Fruit fly (Drosophila melanogaster) whole organism, adult: ENCODE measurements around the gene CG5399.

Experiments used
- CG14711 ChIP-seq: fragments of 200-800 bp; sonication (Bioruptor generic); optimal IDR thresholded peaks from 2 replicates; lab custom pipeline; 2018; ENCODE audit warnings: missing biosample characterization, mild to moderate bottlenecking, missing genetic modification characterization, moderate library complexity
- kay ChIP-seq: fragments of 200-800 bp; sonication (Bioruptor generic); peaks from one replicate; lab custom pipeline; 2016; ENCODE audit warnings: missing biosample characterization, missing genetic modification characterization, borderline replicate concordance

DNA sequence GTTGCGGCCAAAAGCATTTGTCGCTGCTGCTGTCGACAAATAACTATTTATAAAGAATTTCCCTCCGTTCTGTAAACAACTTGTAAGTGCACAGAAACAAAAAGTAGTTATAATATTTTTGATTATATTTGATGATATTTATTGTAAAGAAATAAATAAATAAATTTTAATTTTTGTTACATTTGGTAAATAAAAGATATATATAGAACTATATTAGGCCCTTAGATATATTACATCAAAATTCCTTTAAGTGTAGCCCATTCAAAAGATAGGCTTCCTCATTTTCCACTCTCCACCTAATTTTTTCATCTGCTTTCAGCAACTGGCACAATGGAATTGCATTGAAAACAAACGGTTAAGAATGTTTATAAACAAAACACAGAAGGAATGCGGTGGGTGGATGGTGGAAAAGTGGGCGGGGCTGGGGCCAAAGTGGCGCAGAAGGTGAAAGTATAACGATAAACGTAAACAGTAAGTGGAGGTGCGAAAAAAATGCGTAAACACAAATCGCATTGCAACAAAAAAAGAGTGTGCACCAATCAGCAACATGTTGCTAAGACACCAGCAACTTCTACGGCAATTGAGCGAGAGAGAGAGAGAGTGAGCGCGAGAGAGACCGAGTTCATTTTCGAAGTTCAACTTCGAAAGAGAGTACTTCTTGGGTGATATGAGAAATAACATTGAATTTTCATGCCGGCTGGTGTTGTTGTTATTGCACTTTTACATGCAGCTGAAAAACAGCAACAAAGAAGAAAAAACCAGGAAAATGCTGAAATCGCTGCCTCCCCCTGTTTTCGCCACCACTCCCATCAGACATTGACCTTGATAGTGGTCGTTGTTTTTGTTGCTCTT is 30.5 kb upstream of the CG5399 start:
- TF ChIP-seq CG14711 (tag; lab: Kevin White, UChicago), result no peak
- TF ChIP-seq kay (GFP tag; lab: Kevin White, UChicago), result no peak
